Fruit fly (Drosophila melanogaster): ENCODE data around the gene Wdr82.

Wdr82 gene

dm6 chr2L:8364006-8364956, 10.0 kb upstream of the Wdr82 start, which contains the start of the genes RpS13 and CSN8:
RpS13 (minus strand) TSS chr2L:8364662.
CSN8 (plus strand) TSS chr2L:8364855.
- TF ChIP-seq fru (GFP tag; optimal IDR thresholded peaks at IDR 0.05), result peak; percentile 20
- TF ChIP-seq Dif (GFP tag; optimal IDR thresholded peaks at IDR 0.05; ENCODE audit: partially characterized antibody), result no peak
- TF ChIP-seq foxo (GFP tag; optimal IDR thresholded peaks at IDR 0.05), result no peak
- TF ChIP-seq rgr (GFP tag; optimal IDR thresholded peaks at IDR 0.05), result peak; percentile 36
- no peak for TF ChIP-seq ey (GFP tag; optimal IDR thresholded peaks at IDR 0.05)
- no peak for TF ChIP-seq GATAd (GFP tag; optimal IDR thresholded peaks at IDR 0.05)
- TF ChIP-seq Sp1 (GFP tag; optimal IDR thresholded peaks at IDR 0.05), result peak; percentile 58
- TF ChIP-seq Myc (optimal IDR thresholded peaks at IDR 0.05), result peak; percentile 62
- no peak for TF ChIP-seq Vsx2 (GFP tag; optimal IDR thresholded peaks at IDR 0.05; ENCODE audit: partially characterized antibody)
- peak; percentile 38 for TF ChIP-seq brk (GFP tag; optimal IDR thresholded peaks at IDR 0.05)
- peak; percentile 48 for TF ChIP-seq tai (GFP tag; optimal IDR thresholded peaks at IDR 0.05)
- peak; percentile 32 for TF ChIP-seq Hnf4 (GFP tag; optimal IDR thresholded peaks at IDR 0.05)
- peak; percentile 9 for TF ChIP-seq CG9705 (GFP tag; optimal IDR thresholded peaks at IDR 0.05)
- no peak for TF ChIP-seq Abd-B (GFP tag; optimal IDR thresholded peaks at IDR 0.05)
- TF ChIP-seq OdsH (GFP tag; optimal IDR thresholded peaks at IDR 0.05), result no peak
- peak; percentile 7 for TF ChIP-seq woc (GFP tag; optimal IDR thresholded peaks at IDR 0.05)
- no peak for TF ChIP-seq Rel (GFP tag; optimal IDR thresholded peaks at IDR 0.05)
- TF ChIP-seq Rel (tag; optimal IDR thresholded peaks at IDR 0.05), result peak; percentile 3
- TF ChIP-seq h (GFP tag; optimal IDR thresholded peaks at IDR 0.05), result peak; percentile 58

dm6 chr2L:8365701-8366643, 8.3 kb upstream of the Wdr82 start, which contains the start of gene Pp2A-29B:
Pp2A-29B (plus strand) TSS chr2L:8366038.
- no peak for TF ChIP-seq Rel (GFP tag; optimal IDR thresholded peaks at IDR 0.05)
- TF ChIP-seq Rel (tag; optimal IDR thresholded peaks at IDR 0.05), result peak; percentile 31
- TF ChIP-seq HLH106 (tag; optimal IDR thresholded peaks at IDR 0.05), result peak; percentile 49
- peak; percentile 54 for TF ChIP-seq dsf (GFP tag; optimal IDR thresholded peaks at IDR 0.05; ENCODE audit: borderline replicate concordance)
- peak; percentile 88 for TF ChIP-seq N (GFP tag; optimal IDR thresholded peaks at IDR 0.05)
- TF ChIP-seq jim (GFP tag; optimal IDR thresholded peaks at IDR 0.05), result no peak
- TF ChIP-seq Vsx2 (GFP tag; optimal IDR thresholded peaks at IDR 0.05; ENCODE audit: partially characterized antibody), result no peak
- peak; percentile 81 for TF ChIP-seq brk (GFP tag; optimal IDR thresholded peaks at IDR 0.05)
- TF ChIP-seq Hnf4 (GFP tag; optimal IDR thresholded peaks at IDR 0.05), result peak; percentile 53
- peak; percentile 4 for TF ChIP-seq ey (GFP tag; optimal IDR thresholded peaks at IDR 0.05)
- TF ChIP-seq Sp1 (GFP tag; optimal IDR thresholded peaks at IDR 0.05), result peak; percentile 33
- peak; percentile 38 for TF ChIP-seq rgr (GFP tag; optimal IDR thresholded peaks at IDR 0.05)
- no peak for TF ChIP-seq psq (GFP tag; optimal IDR thresholded peaks at IDR 0.05)
- no peak for TF ChIP-seq Hr83 (GFP tag; optimal IDR thresholded peaks at IDR 0.05; ENCODE audit: poor library complexity, severe bottlenecking)
- peak; percentile 23 for TF ChIP-seq sage (GFP tag; optimal IDR thresholded peaks at IDR 0.05)
- peak; percentile 19 for TF ChIP-seq CG9705 (GFP tag; optimal IDR thresholded peaks at IDR 0.05)
- no peak for TF ChIP-seq Hr78 (GFP tag; optimal IDR thresholded peaks at IDR 0.05)
- TF ChIP-seq Mio (GFP tag; optimal IDR thresholded peaks at IDR 0.05), result no peak
- no peak for TF ChIP-seq lola (GFP tag; optimal IDR thresholded peaks at IDR 0.05)
- no peak for TF ChIP-seq Dfd (GFP tag; optimal IDR thresholded peaks at IDR 0.05)
- no peak for TF ChIP-seq Abd-B (GFP tag; optimal IDR thresholded peaks at IDR 0.05)
- no peak for TF ChIP-seq GATAd (GFP tag; optimal IDR thresholded peaks at IDR 0.05)
- TF ChIP-seq foxo (GFP tag; optimal IDR thresholded peaks at IDR 0.05), result peak in 1 of 2 experiments; percentile 23
- TF ChIP-seq pan (optimal IDR thresholded peaks at IDR 0.05), result no peak
- TF ChIP-seq fru (GFP tag; optimal IDR thresholded peaks at IDR 0.05), result peak; percentile 23
- TF ChIP-seq tai (GFP tag; optimal IDR thresholded peaks at IDR 0.05), result no peak
- peak; percentile 55 for TF ChIP-seq h (GFP tag; optimal IDR thresholded peaks at IDR 0.05)
- peak; percentile 59 for TF ChIP-seq woc (GFP tag; optimal IDR thresholded peaks at IDR 0.05)
- peak; percentile 63 for TF ChIP-seq Jra (GFP tag; optimal IDR thresholded peaks at IDR 0.05)
